Fruit fly (Drosophila melanogaster): ENCODE measurements around the gene CG33290.

The CG33290 gene

DNA sequence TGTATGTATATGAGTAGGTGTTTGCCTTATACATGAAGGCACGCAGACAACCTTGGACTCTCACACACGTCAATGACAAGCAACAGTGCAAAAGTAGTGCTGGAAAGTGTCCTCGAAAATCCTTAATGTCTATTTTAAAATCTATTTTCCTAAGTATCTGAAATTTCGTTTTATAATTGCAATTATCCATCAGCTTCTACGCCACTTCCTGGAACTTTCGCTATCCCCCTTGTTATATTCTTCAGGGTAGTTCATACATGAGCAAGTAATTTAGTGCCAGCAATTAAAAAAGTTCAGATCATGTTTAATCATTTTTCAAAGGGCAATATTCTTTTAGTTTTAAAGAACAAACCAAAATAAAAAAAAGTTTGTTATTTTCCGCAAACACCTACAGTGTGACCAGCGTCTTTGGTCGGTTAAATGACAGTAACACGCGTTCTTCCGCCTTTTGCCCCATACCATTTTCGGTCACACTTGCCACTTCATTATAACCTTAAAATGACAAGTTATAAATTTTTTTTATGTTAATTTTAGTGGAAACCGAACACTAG is 25.4 kb upstream of the CG33290 start (continued):
- TF ChIP-seq CG8281 (tag; optimal IDR thresholded peaks at IDR 0.05) (no peak), yki (optimal IDR thresholded peaks at IDR 0.05) (no peak), CG7963 (GFP tag; IDR thresholded peaks at IDR 0.05; ENCODE audit: partially characterized antibody) (no peak), CG6175 (GFP tag; IDR thresholded peaks at IDR 0.05) (no peak), crol (GFP tag; IDR thresholded peaks at IDR 0.05) (no peak), gem (tag; optimal IDR thresholded peaks at IDR 0.05) (peak; percentile 31), CG2889 (GFP tag; IDR thresholded peaks at IDR 0.05) (no peak), pita (GFP tag; optimal IDR thresholded peaks at IDR 0.05) (no peak), ind (GFP tag; optimal IDR thresholded peaks at IDR 0.05) (no peak), CG18011 (GFP tag; optimal IDR thresholded peaks at IDR 0.05) (no peak), cwo (GFP tag; optimal IDR thresholded peaks at IDR 0.05) (no peak), CG3065 (GFP tag; optimal IDR thresholded peaks at IDR 0.05) (no peak), pros (GFP tag; optimal IDR thresholded peaks at IDR 0.05) (no peak), nau (GFP tag; optimal IDR thresholded peaks at IDR 0.05) (no peak), Aef1 (GFP tag; IDR thresholded peaks at IDR 0.05) (no peak), CG9437 (GFP tag; optimal IDR thresholded peaks at IDR 0.05) (peak; percentile 12), CG7357 (GFP tag; IDR thresholded peaks at IDR 0.05) (no peak), CG4360 (GFP tag; IDR thresholded peaks at IDR 0.05) (no peak), CG7928 (GFP tag; optimal IDR thresholded peaks at IDR 0.05) (no peak), CG32772 (GFP tag; IDR thresholded peaks at IDR 0.05) (no peak), CG10209 (GFP tag; optimal IDR thresholded peaks at IDR 0.05) (peak; percentile 14), PHDP (tag; optimal IDR thresholded peaks at IDR 0.05) (no peak), Mrtf (GFP tag; IDR thresholded peaks at IDR 0.05) (no peak), CG31224 (GFP tag; IDR thresholded peaks at IDR 0.05) (no peak), hkb (optimal IDR thresholded peaks at IDR 0.05) (no peak), hkb (GFP tag; IDR thresholded peaks at IDR 0.05) (no peak), zfh1 (GFP tag; IDR thresholded peaks at IDR 0.05) (no peak), CG32767 (GFP tag; IDR thresholded peaks at IDR 0.05) (no peak), da (GFP tag; optimal IDR thresholded peaks at IDR 0.05) (no peak), Dref (GFP tag; IDR thresholded peaks at IDR 0.05) (0 out of 2 replicates have a peak, but pooled peaks have one; percentile 10), Vsx1 (GFP tag; optimal IDR thresholded peaks at IDR 0.05) (no peak), CG11456 (GFP tag; IDR thresholded peaks at IDR 0.05) (no peak), CG7745 (tag; optimal IDR thresholded peaks at IDR 0.05) (no peak), CG6654 (GFP tag; optimal IDR thresholded peaks at IDR 0.05) (no peak), CG4820 (GFP tag; optimal IDR thresholded peaks at IDR 0.05) (peak; percentile 36), mirr (GFP tag; optimal IDR thresholded peaks at IDR 0.05) (no peak), CG18262 (tag; optimal IDR thresholded peaks at IDR 0.05) (peak; percentile 10), so (GFP tag; IDR thresholded peaks at IDR 0.05) (no peak), Jarid2 (GFP tag; optimal IDR thresholded peaks at IDR 0.05) (no peak), otp (GFP tag; IDR thresholded peaks at IDR 0.05) (no peak), CG11085 (GFP tag; IDR thresholded peaks at IDR 0.05) (no peak), NFAT (GFP tag; IDR thresholded peaks at IDR 0.05) (no peak), cato (GFP tag; optimal IDR thresholded peaks at IDR 0.05; ENCODE audit: borderline replicate concordance) (peak; percentile 0), zen2 (GFP tag; IDR thresholded peaks at IDR 0.05; ENCODE audit: partially characterized antibody) (no peak), CG4854 (GFP tag; optimal IDR thresholded peaks at IDR 0.05) (no peak), lola (GFP tag; optimal IDR thresholded peaks at IDR 0.05) (peak in 1 of 3 experiments; percentile 8), Dbx (GFP tag; IDR thresholded peaks at IDR 0.05) (no peak), Camta (GFP tag; optimal IDR thresholded peaks at IDR 0.05) (peak; percentile 27), CG11723 (GFP tag; optimal IDR thresholded peaks at IDR 0.05) (no peak), CG4730 (GFP tag; IDR thresholded peaks at IDR 0.05) (no peak), CG12104 (GFP tag; optimal IDR thresholded peaks at IDR 0.05) (no peak), abd-A (tag; optimal IDR thresholded peaks at IDR 0.05) (no peak)

Data from whole organism, embryonic.